Worm (Caenorhabditis elegans) whole organism, early embryonic: ENCODE measurements around the gene ZK154.4.

Experiments
- B0310.2 ChIP-seq: sonication (generic microtip); optimal IDR thresholded peaks from 2 replicates; lab custom pipeline; 2016; ENCODE audit warnings: mild to moderate bottlenecking, missing genetic modification characterization, missing compliant biosample characterization
- aly-1 ChIP-seq: sonication (generic microtip); optimal IDR thresholded peaks from 2 replicates; lab custom pipeline; 2016; ENCODE audit warnings: missing genetic modification characterization, missing compliant biosample characterization
- ama-1 ChIP-seq: fragments of 150-350 bp; optimal IDR thresholded peaks from 2 replicates; lab custom pipeline; 2014
- ceh-13 ChIP-seq: fragments of 200-800 bp; sonication (Bioruptor generic); optimal IDR thresholded peaks from 2 replicates; lab custom pipeline; 2018; ENCODE audit warnings: mild to moderate bottlenecking, missing genetic modification characterization, missing compliant biosample characterization
- ceh-36 ChIP-seq: sonication (generic microtip); optimal IDR thresholded peaks from 2 replicates; lab custom pipeline; 2016; ENCODE audit warnings: missing genetic modification characterization, inconsistent platforms, missing compliant biosample characterization
- ets-7 ChIP-seq: sonication (generic microtip); optimal IDR thresholded peaks from 2 replicates; lab custom pipeline; 2016; ENCODE audit warnings: missing genotype, missing genetic modification characterization, missing compliant biosample characterization
- flt-1 ChIP-seq: fragments of 200-800 bp; sonication (Bioruptor generic); IDR thresholded peaks from 2 replicates; pipeline ENCODE4 v1.3.6; 2022; ENCODE audit warnings: missing genetic modification characterization, missing compliant biosample characterization
- hmbx-1 ChIP-seq: sonication (generic microtip); optimal IDR thresholded peaks from 2 replicates; lab custom pipeline; 2016; ENCODE audit warnings: mild to moderate bottlenecking, missing genetic modification characterization, missing compliant biosample characterization
- hmg-4 ChIP-seq: fragments of 200-800 bp; sonication (Bioruptor generic); optimal IDR thresholded peaks from 2 replicates; lab custom pipeline; 2018; ENCODE audit warnings: mild to moderate bottlenecking, missing genetic modification characterization, missing compliant biosample characterization
- hnd-1 ChIP-seq: sonication (generic microtip); optimal IDR thresholded peaks from 2 replicates; lab custom pipeline; 2016; ENCODE audit warnings: missing genetic modification characterization, missing compliant biosample characterization
- pes-1 ChIP-seq: fragments of 200-800 bp; sonication (Bioruptor generic); IDR thresholded peaks from 2 replicates; pipeline ENCODE4 v1.3.6; 2022; ENCODE audit warnings: missing genetic modification reagents, missing genetic modification characterization, missing compliant biosample characterization
- scrt-1 ChIP-seq: fragments of 200-800 bp; sonication (Bioruptor generic); IDR thresholded peaks from 2 replicates; pipeline ENCODE4 v1.3.6; 2022; ENCODE audit warnings: missing genetic modification characterization, missing compliant biosample characterization
- tbx-11 ChIP-seq: fragments of 200-800 bp; sonication (Bioruptor generic); IDR thresholded peaks from 2 replicates; pipeline ENCODE4 v1.3.6; 2022; ENCODE audit warnings: missing genetic modification characterization, missing compliant biosample characterization

DNA sequence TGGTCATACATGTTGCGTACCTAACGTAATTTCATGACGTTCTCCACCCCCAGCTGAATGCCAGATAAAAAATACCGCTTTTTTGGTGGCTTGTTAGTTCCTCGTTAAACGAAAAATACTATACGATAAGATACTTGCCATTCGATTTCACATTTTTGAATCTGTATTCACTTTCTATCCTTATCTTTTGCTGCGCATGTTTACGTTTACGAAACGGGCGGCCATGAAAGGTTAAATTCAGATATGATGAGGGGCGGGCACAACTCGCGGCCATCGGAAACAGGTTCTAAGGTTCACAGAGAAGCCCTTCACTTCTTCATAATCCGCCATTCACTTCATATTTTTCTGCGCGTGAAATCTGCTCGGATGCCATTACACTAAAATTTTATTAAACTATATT is 3.4 kb downstream of the ZK154.4 start:
- TF ChIP-seq ets-7 (tag; lab: Kevin White, UChicago) (no peak), B0310.2 (tag; lab: Kevin White, UChicago) (no peak), ama-1 (lab: Kevin White, UChicago) (no peak), pes-1 (GFP tag; lab: Robert Waterston, UW) (no peak), hmbx-1 (tag; lab: Kevin White, UChicago) (no peak), ceh-36 (tag; lab: Kevin White, UChicago) (no peak), flt-1 (GFP tag; lab: Robert Waterston, UW) (no peak), hnd-1 (tag; lab: Kevin White, UChicago) (no peak), ceh-13 (GFP tag; lab: Kevin White, UChicago) (no peak), scrt-1 (GFP tag; lab: Robert Waterston, UW) (no peak), tbx-11 (no peak), aly-1 (tag; lab: Kevin White, UChicago) (no peak), hmg-4 (GFP tag; lab: Kevin White, UChicago) (no peak)
